Fruit fly (Drosophila melanogaster): ENCODE data around the gene noc.
A peak's percentile ranks its signal among the peaks of the same experiment; 100 is the strongest.

dm6 chr2L:14500383-14500782 is 9.7 kb downstream of the noc start:
- TF ChIP-seq EcR (GFP tag; optimal IDR thresholded peaks at IDR 0.05) (no peak), CG9948 (tag; optimal IDR thresholded peaks at IDR 0.05) (peak; percentile 30), rn (GFP tag; IDR thresholded peaks at IDR 0.05) (no peak), CG17806 (tag; optimal IDR thresholded peaks at IDR 0.05) (peak; percentile 1), Ets98B (GFP tag; IDR thresholded peaks at IDR 0.05) (no peak), gl (tag; optimal IDR thresholded peaks at IDR 0.05) (no peak), Snoo (tag; optimal IDR thresholded peaks at IDR 0.05) (no peak), CG34367 (tag; optimal IDR thresholded peaks at IDR 0.05) (no peak), CG13204 (GFP tag; optimal IDR thresholded peaks at IDR 0.05) (no peak)

Measured in whole organism, pupa.